Fruit fly (Drosophila melanogaster) whole organism, pupa: ENCODE results near the gene CG17715.
"Not testable (repeated sequence)": the region's sequence is repeated elsewhere in the genome, so short reads cannot be mapped to it uniquely, and the experiment has no call there.

ENCODE experiments used
- CG32121 ChIP-seq: fragments of 200-800 bp; sonication (Bioruptor generic); IDR thresholded peaks from 2 replicates; pipeline ENCODE4 v1.3.6; 2022; ENCODE audit warnings: missing biosample characterization, missing genetic modification characterization
- CG8301 ChIP-seq: fragments of 200-800 bp; sonication (Bioruptor generic); optimal IDR thresholded peaks from 2 replicates; lab custom pipeline; 2018; ENCODE audit warnings: missing biosample characterization, mild to moderate bottlenecking, missing genetic modification characterization
- D1 ChIP-seq: fragments of 200-800 bp; sonication (Bioruptor generic); optimal IDR thresholded peaks from 2 replicates; lab custom pipeline; 2018; ENCODE audit warnings: missing biosample characterization, mild to moderate bottlenecking, missing genetic modification characterization, moderate library complexity
- EcR ChIP-seq: fragments of 200-800 bp; sonication (Bioruptor generic); optimal IDR thresholded peaks from 3 replicates; lab custom pipeline; 2019; ENCODE audit warnings: missing biosample characterization, missing genetic modification characterization, mild to moderate bottlenecking, moderate library complexity, missing genetic modification reagents
- Ets98B ChIP-seq: fragments of 200-800 bp; sonication (Bioruptor generic); IDR thresholded peaks from 2 replicates; pipeline ENCODE4 v1.3.6; 2022; ENCODE audit warnings: missing biosample characterization, missing genetic modification characterization
- gl ChIP-seq: fragments of 200-800 bp; sonication (Bioruptor generic); optimal IDR thresholded peaks from 2 replicates; lab custom pipeline; 2018; ENCODE audit warnings: missing biosample characterization, mild to moderate bottlenecking, missing genetic modification characterization

The CG17715 gene

DNA sequence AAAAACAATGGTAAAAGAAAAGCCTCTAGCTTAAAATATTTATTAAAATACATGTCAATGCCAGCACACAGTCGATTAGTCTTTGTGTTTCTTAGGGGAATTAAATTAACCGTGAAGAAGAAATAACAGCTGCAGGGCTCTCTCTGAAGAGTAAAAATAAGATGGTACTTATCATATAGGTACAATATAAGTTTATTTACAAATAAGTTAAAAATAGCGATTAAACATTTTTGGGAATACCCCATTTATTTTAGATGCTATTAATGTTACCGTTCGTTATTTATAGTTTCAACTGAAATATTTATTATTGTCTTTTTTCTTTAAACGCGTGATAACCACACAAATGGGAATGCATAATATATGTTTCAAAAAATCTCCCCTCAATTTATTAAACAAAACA lies at the start of gene CG17715:
Gene CG17715, plus strand, starts transcription at position 301 of the 400 bp plus-strand sequence.
- TF ChIP-seq CG8301 (tag; lab: Kevin White, UChicago); D1 (tag; lab: Kevin White, UChicago); EcR (GFP tag; lab: Kevin White, UChicago): not testable (repeated sequence)

DNA sequence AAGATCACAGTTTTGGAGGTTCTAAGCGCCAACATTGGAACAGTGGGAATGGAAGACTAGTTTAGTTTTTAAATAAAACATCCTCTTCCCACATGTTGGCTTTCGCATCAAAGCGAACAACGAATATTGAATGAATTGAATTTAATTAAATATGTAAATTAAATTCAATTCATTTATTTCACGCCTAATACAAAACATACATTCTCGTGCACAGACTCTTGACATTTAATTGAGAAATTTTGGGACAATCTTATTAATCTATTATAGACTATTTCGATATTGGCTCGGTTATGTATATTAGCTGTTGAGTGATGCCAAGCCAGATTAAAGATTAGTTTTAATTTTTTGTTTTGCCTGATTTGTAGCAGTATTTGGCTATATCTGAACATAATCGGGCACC lies 45.8 kb upstream of the CG17715 start, which contains the start of gene CG40439:
Gene CG40439, minus strand, starts transcription at position 8 of the 400 bp plus-strand sequence.
- TF ChIP-seq gl; Ets98B (GFP tag; lab: Robert Waterston, UW); CG32121 (GFP tag; lab: Robert Waterston, UW): not testable (repeated sequence)
- TF ChIP-seq, all 21 proteins: peak for 0; not testable (repeated sequence) for 21
